Worm (Caenorhabditis elegans) whole organism, mixed stage, embryonic: ENCODE data around the gene ZC53.2.

Source experiments
- M03D4.4 ChIP-seq: sonication (generic microtip); optimal IDR thresholded peaks from 2 replicates; lab custom pipeline; 2017; ENCODE audit warnings: mild to moderate bottlenecking, missing genetic modification characterization, missing compliant biosample characterization
- blmp-1 ChIP-seq: fragments of 150-350 bp; optimal IDR thresholded peaks from 2 replicates; lab custom pipeline; 2014; ENCODE audit warnings: missing biosample characterization, missing genetic modification characterization
- ceh-39 ChIP-seq: fragments of 150-350 bp; optimal IDR thresholded peaks from 2 replicates; lab custom pipeline; 2014; ENCODE audit warnings: missing biosample characterization, missing genetic modification characterization
- ceh-43 ChIP-seq: fragments of 200-800 bp; sonication (Bioruptor generic); optimal IDR thresholded peaks from 2 replicates; lab custom pipeline; 2018; ENCODE audit warnings: mild to moderate bottlenecking, missing genetic modification characterization, moderate library complexity, missing compliant biosample characterization
- ces-1 ChIP-seq: fragments of 150-350 bp; optimal IDR thresholded peaks from 2 replicates; lab custom pipeline; 2014; ENCODE audit warnings: missing biosample characterization, missing genetic modification reagents, missing genetic modification characterization
- cnd-1 ChIP-seq: fragments of 200-800 bp; sonication (Bioruptor generic); optimal IDR thresholded peaks from 2 replicates; lab custom pipeline; 2018; ENCODE audit warnings: mild to moderate bottlenecking, missing genetic modification characterization, missing compliant biosample characterization
- elt-1 ChIP-seq: sonication (generic microtip); optimal IDR thresholded peaks from 2 replicates; lab custom pipeline; 2017; ENCODE audit warnings: missing genetic modification characterization, mild to moderate bottlenecking, missing compliant biosample characterization, antibody characterized with exemption, moderate library complexity, borderline replicate concordance; ENCODE audit not compliant: insufficient read depth
- elt-3 ChIP-seq: fragments of 150-350 bp; optimal IDR thresholded peaks from 2 replicates; lab custom pipeline; 2014; ENCODE audit warnings: missing biosample characterization, missing genetic modification characterization
- flh-1 ChIP-seq: fragments of 200-800 bp; sonication (Bioruptor generic); optimal IDR thresholded peaks from 2 replicates; lab custom pipeline; 2018; ENCODE audit warnings: mild to moderate bottlenecking, missing genetic modification characterization, moderate library complexity, missing compliant biosample characterization
- ham-2 ChIP-seq: fragments of 200-800 bp; sonication (Bioruptor generic); optimal IDR thresholded peaks from 2 replicates; lab custom pipeline; 2018; ENCODE audit warnings: mild to moderate bottlenecking, missing genetic modification characterization, missing compliant biosample characterization
- hlh-1 ChIP-seq: fragments of 150-350 bp; optimal IDR thresholded peaks from 2 replicates; lab custom pipeline; 2014; ENCODE audit warnings: missing biosample characterization, missing genetic modification reagents, missing genetic modification characterization
- lin-13 ChIP-seq: fragments of 150-350 bp; optimal IDR thresholded peaks from 2 replicates; lab custom pipeline; 2014; ENCODE audit warnings: missing biosample characterization, missing genetic modification characterization
- lin-32 ChIP-seq: fragments of 200-800 bp; sonication (Bioruptor generic); optimal IDR thresholded peaks from 2 replicates; lab custom pipeline; 2018; ENCODE audit warnings: mild to moderate bottlenecking, missing genetic modification characterization, missing compliant biosample characterization
- lsy-2 ChIP-seq: fragments of 150-350 bp; optimal IDR thresholded peaks from 2 replicates; lab custom pipeline; 2014; ENCODE audit warnings: missing biosample characterization, missing genetic modification characterization
- mab-5 ChIP-seq: fragments of 150-350 bp; optimal IDR thresholded peaks from 2 replicates; lab custom pipeline; 2014; ENCODE audit warnings: missing biosample characterization, missing genetic modification characterization
- mep-1 ChIP-seq: fragments of 150-350 bp; optimal IDR thresholded peaks from 2 replicates; lab custom pipeline; 2017; ENCODE audit warnings: missing biosample characterization, missing genetic modification reagents, missing genetic modification characterization, inconsistent platforms
- mls-2 ChIP-seq: sonication (generic microtip); optimal IDR thresholded peaks from 2 replicates; lab custom pipeline; 2016; ENCODE audit warnings: mild to moderate bottlenecking, missing genetic modification characterization, moderate library complexity, missing compliant biosample characterization
- nhr-12 ChIP-seq: fragments of 150-350 bp; optimal IDR thresholded peaks from 2 replicates; lab custom pipeline; 2014; ENCODE audit warnings: missing biosample characterization, missing genetic modification characterization
- nhr-2 ChIP-seq: fragments of 150-350 bp; optimal IDR thresholded peaks from 2 replicates; lab custom pipeline; 2014; ENCODE audit warnings: missing biosample characterization, missing genetic modification characterization
- nhr-237 ChIP-seq: fragments of 150-350 bp; optimal IDR thresholded peaks from 2 replicates; lab custom pipeline; 2014; ENCODE audit warnings: missing biosample characterization, missing genetic modification characterization
- nhr-28 ChIP-seq: fragments of 150-350 bp; optimal IDR thresholded peaks from 2 replicates; lab custom pipeline; 2014; ENCODE audit warnings: missing biosample characterization, missing genetic modification characterization
- nhr-76 ChIP-seq: sonication (generic microtip); optimal IDR thresholded peaks from 2 replicates; lab custom pipeline; 2017; ENCODE audit warnings: missing biosample characterization, missing genetic modification characterization
- pha-4 ChIP-seq: fragments of 150-350 bp; optimal IDR thresholded peaks from 2 replicates; lab custom pipeline; 2018; ENCODE audit warnings: missing biosample characterization, missing genetic modification reagents, missing genetic modification characterization
- sem-2 ChIP-seq: fragments of 200-800 bp; sonication (Bioruptor generic); optimal IDR thresholded peaks from 2 replicates; lab custom pipeline; 2018; ENCODE audit warnings: mild to moderate bottlenecking, missing genetic modification characterization, missing compliant biosample characterization
- snpc-4 ChIP-seq: fragments of 150-350 bp; optimal IDR thresholded peaks from 2 replicates; lab custom pipeline; 2014; ENCODE audit warnings: missing biosample characterization, missing genetic modification characterization
- sptf-1 ChIP-seq: sonication (generic microtip); optimal IDR thresholded peaks from 2 replicates; lab custom pipeline; 2017; ENCODE audit warnings: mild to moderate bottlenecking, missing genetic modification characterization, moderate library complexity, missing compliant biosample characterization
- unc-120 ChIP-seq: sonication (generic microtip); optimal IDR thresholded peaks from 2 replicates; lab custom pipeline; 2017; ENCODE audit warnings: missing genetic modification characterization, missing compliant biosample characterization; ENCODE audit not compliant: poor library complexity, severe bottlenecking
- unc-62 ChIP-seq: fragments of 150-350 bp; optimal IDR thresholded peaks from 2 replicates; lab custom pipeline; 2014; ENCODE audit warnings: missing biosample characterization, missing genetic modification reagents, missing genetic modification characterization
- zip-8 ChIP-seq: fragments of 150-350 bp; optimal IDR thresholded peaks from 2 replicates; lab custom pipeline; 2014; ENCODE audit warnings: missing biosample characterization, missing genetic modification characterization
- ztf-11 ChIP-seq: fragments of 150-350 bp; optimal IDR thresholded peaks from 2 replicates; lab custom pipeline; 2014; ENCODE audit warnings: missing biosample characterization, missing genetic modification characterization

ZC53.2 gene

ce11 chrX:1924138-1924537 lies at the start of gene ZC53.2:
Gene ZC53.2 (minus strand): TSS chrX:1924238.
- TF ChIP-seq elt-3 (tag; lab: Kevin White, UChicago) (no peak), ztf-11 (tag; lab: Kevin White, UChicago) (no peak), ces-1 (GFP tag; lab: Kevin White, UChicago) (no peak), snpc-4 (tag; lab: Kevin White, UChicago) (no peak), pha-4 (tag; lab: Kevin White, UChicago) (no peak), sptf-1 (tag; lab: Kevin White, UChicago) (no peak), M03D4.4 (tag; lab: Kevin White, UChicago) (no peak), lsy-2 (tag; lab: Kevin White, UChicago) (no peak), unc-62 (GFP tag; lab: Kevin White, UChicago) (no peak), flh-1 (GFP tag; lab: Kevin White, UChicago) (no peak), mls-2 (tag; lab: Kevin White, UChicago) (no peak), hlh-1 (no peak), lin-32 (GFP tag; lab: Kevin White, UChicago) (no peak), elt-1 (tag; lab: Kevin White, UChicago) (no peak)

- TF ChIP-seq mep-1 (tag; lab: Kevin White, UChicago) (no peak), nhr-28 (tag; lab: Kevin White, UChicago) (no peak), unc-120 (no peak), cnd-1 (tag; lab: Kevin White, UChicago) (no peak), ham-2 (GFP tag; lab: Kevin White, UChicago) (no peak), nhr-76 (tag; lab: Kevin White, UChicago) (no peak), nhr-12 (tag; lab: Kevin White, UChicago) (no peak), hlh-1 (no peak), blmp-1 (tag; lab: Kevin White, UChicago) (no peak), lin-13 (tag; lab: Kevin White, UChicago) (no peak), ztf-11 (tag; lab: Kevin White, UChicago) (no peak), ceh-43 (GFP tag; lab: Kevin White, UChicago) (no peak)
These were observed 48.7 kb upstream of the ZC53.2 start for ce11 chrX:1972766-1973165.

- no peak for TF ChIP-seq mab-5
- no peak for TF ChIP-seq mls-2 (tag; lab: Kevin White, UChicago)
- TF ChIP-seq zip-8 (tag; lab: Kevin White, UChicago): no peak
- TF ChIP-seq sptf-1 (tag; lab: Kevin White, UChicago): no peak
These were observed 47.6 kb upstream of the ZC53.2 start for ce11 chrX:1971647-1972046.

ce11 chrX:1969575-1969974 lies 45.5 kb upstream of the ZC53.2 start, which contains the start of gene str-79:
Gene str-79 (plus strand): TSS chrX:1969875.
- TF ChIP-seq ces-1 (GFP tag; lab: Kevin White, UChicago) (no peak), hlh-1 (no peak), snpc-4 (tag; lab: Kevin White, UChicago) (no peak), elt-3 (tag; lab: Kevin White, UChicago) (no peak), nhr-2 (no peak), ceh-39 (tag; lab: Kevin White, UChicago) (no peak), M03D4.4 (tag; lab: Kevin White, UChicago) (no peak), nhr-28 (tag; lab: Kevin White, UChicago) (no peak), blmp-1 (tag; lab: Kevin White, UChicago) (no peak)
- TF ChIP-seq, all 35 proteins: peak for 0

ce11 chrX:1964828-1965227 lies 40.8 kb upstream of the ZC53.2 start:
- TF ChIP-seq mep-1 (tag; lab: Kevin White, UChicago) (peak; percentile 67), cnd-1 (tag; lab: Kevin White, UChicago) (no peak), elt-1 (tag; lab: Kevin White, UChicago) (no peak), nhr-237 (peak; percentile 40), ces-1 (GFP tag; lab: Kevin White, UChicago) (peak; percentile 21), pha-4 (tag; lab: Kevin White, UChicago) (peak; percentile 11), nhr-12 (tag; lab: Kevin White, UChicago) (no peak), lin-13 (tag; lab: Kevin White, UChicago) (peak; percentile 25), M03D4.4 (tag; lab: Kevin White, UChicago) (no peak), sem-2 (GFP tag; lab: Kevin White, UChicago) (no peak)
